Worm (Caenorhabditis elegans) whole organism, midembryonic: Measurements from ENCODE around the gene ucp-4.

Experiments used
- T22C8.4 ChIP-seq: fragments of 200-800 bp; sonication (Bioruptor generic); IDR thresholded peaks from 2 replicates; pipeline ENCODE4 v1.3.6; 2022; ENCODE audit warnings: missing genetic modification characterization, missing compliant biosample characterization
- cog-1 ChIP-seq: sonication (generic microtip); optimal IDR thresholded peaks from 2 replicates; lab custom pipeline; 2016; ENCODE audit warnings: missing genetic modification characterization, missing compliant biosample characterization
- flt-1 ChIP-seq: fragments of 200-800 bp; sonication (Bioruptor generic); IDR thresholded peaks from 2 replicates; pipeline ENCODE4 v1.3.6; 2022; ENCODE audit warnings: missing genetic modification characterization, missing compliant biosample characterization
- klf-2 ChIP-seq: fragments of 200-800 bp; sonication (Bioruptor generic); conservative IDR thresholded peaks from 2 replicates; pipeline ENCODE4 v1.3.6; 2022; ENCODE audit warnings: missing genetic modification reagents, missing genetic modification characterization, missing compliant biosample characterization
- ref-1 ChIP-seq: fragments of 200-800 bp; sonication (Bioruptor generic); conservative IDR thresholded peaks from 2 replicates; pipeline ENCODE4 v1.3.6; 2022; ENCODE audit warnings: missing genetic modification reagents, missing genetic modification characterization, missing compliant biosample characterization
- tab-1 ChIP-seq: fragments of 200-800 bp; sonication (Bioruptor generic); IDR thresholded peaks from 2 replicates; pipeline ENCODE4 v1.3.6; 2022; ENCODE audit warnings: missing genetic modification characterization, missing compliant biosample characterization

ce11 chrV:9375378-9375777 lies 41.3 kb downstream of the ucp-4 start, which contains the start of gene E02C12.9:
- TF ChIP-seq T22C8.4 (GFP tag; lab: Robert Waterston, UW) (no peak), ref-1 (no peak), tab-1 (GFP tag; lab: Robert Waterston, UW) (no peak), cog-1 (no peak), klf-2 (GFP tag; lab: Robert Waterston, UW) (no peak), flt-1 (GFP tag; lab: Robert Waterston, UW) (no peak)
